Fruit fly (Drosophila melanogaster): ENCODE measurements around the gene heca.

Gene heca

dm6 chr3R:30240245-30240644 is 37.5 kb upstream of the heca start:
- TF ChIP-seq z (GFP tag; IDR thresholded peaks at IDR 0.05), result peak; percentile 44; the same call in 1 of the 3 replicates
- TF ChIP-seq abd-A (tag; optimal IDR thresholded peaks at IDR 0.05), result peak; percentile 14
- TF ChIP-seq vvl (GFP tag; IDR thresholded peaks at IDR 0.05), result peak; percentile 72
- 0 out of 2 replicates have a peak, but pooled peaks have one; percentile 31 for TF ChIP-seq nerfin-2 (GFP tag; IDR thresholded peaks at IDR 0.05; ENCODE audit: partially characterized antibody)
- TF ChIP-seq pan (optimal IDR thresholded peaks at IDR 0.05), result no peak
- no peak for TF ChIP-seq pan (GFP tag; optimal IDR thresholded peaks at IDR 0.05 in 1 of 2, IDR thresholded peaks at IDR 0.05 in 1 of 2)
- peak; percentile 8 for TF ChIP-seq kni (GFP tag; optimal IDR thresholded peaks at IDR 0.05)
- TF ChIP-seq Deaf1 (tag; optimal IDR thresholded peaks at IDR 0.05), result no peak
- TF ChIP-seq Blimp-1 (GFP tag; optimal IDR thresholded peaks at IDR 0.05), result peak; percentile 74
- no peak for TF ChIP-seq zf30C (GFP tag; optimal IDR thresholded peaks at IDR 0.05)

dm6 chr3R:30243262-30243815 is 34.4 kb upstream of the heca start, which contains the start of gene CG9737:
CG9737 (minus strand) TSS chr3R:30243312.
- TF ChIP-seq twi (tag; optimal IDR thresholded peaks at IDR 0.05) (no peak), CG15514 (GFP tag; optimal IDR thresholded peaks at IDR 0.05) (peak; percentile 5), ewg (GFP tag; optimal IDR thresholded peaks at IDR 0.05) (no peak), CG1529 (GFP tag; optimal IDR thresholded peaks at IDR 0.05) (no peak), nom (GFP tag; optimal IDR thresholded peaks at IDR 0.05) (peak; percentile 98), lab (GFP tag; optimal IDR thresholded peaks at IDR 0.05) (peak; percentile 25), CG14014 (GFP tag; IDR thresholded peaks at IDR 0.05) (no peak), Pdp1 (GFP tag; optimal IDR thresholded peaks at IDR 0.05) (peak in 1 of 2 experiments; percentile 97), kah (GFP tag; optimal IDR thresholded peaks at IDR 0.05) (peak; percentile 5), ttk (GFP tag; IDR thresholded peaks at IDR 0.05) (no peak), unpg (GFP tag; optimal IDR thresholded peaks at IDR 0.05) (no peak), HLH3B (GFP tag; IDR thresholded peaks at IDR 0.05) (no peak), CG4707 (GFP tag; optimal IDR thresholded peaks at IDR 0.05) (no peak), nau (GFP tag; optimal IDR thresholded peaks at IDR 0.05) (peak; percentile 19), zf30C (GFP tag; optimal IDR thresholded peaks at IDR 0.05) (no peak), onecut (GFP tag; IDR thresholded peaks at IDR 0.05) (peak; percentile 36; the same call in 1 of the 2 replicates), CG18619 (GFP tag; optimal IDR thresholded peaks at IDR 0.05) (no peak), zfh1 (GFP tag; IDR thresholded peaks at IDR 0.05) (no peak), CG12219 (GFP tag; optimal IDR thresholded peaks at IDR 0.05) (no peak), Adf1 (GFP tag; IDR thresholded peaks at IDR 0.05) (no peak), CG33557 (GFP tag; optimal IDR thresholded peaks at IDR 0.05) (peak; percentile 46), fd3F (GFP tag; optimal IDR thresholded peaks at IDR 0.05) (no peak), Nf-YC (tag; optimal IDR thresholded peaks at IDR 0.05) (no peak), CG31224 (GFP tag; IDR thresholded peaks at IDR 0.05) (no peak), CG2875 (GFP tag; optimal IDR thresholded peaks at IDR 0.05) (no peak), CG11247 (GFP tag; IDR thresholded peaks at IDR 0.05) (no peak), CG6254 (GFP tag; optimal IDR thresholded peaks at IDR 0.05) (peak; percentile 65), CG13287 (GFP tag; IDR thresholded peaks at IDR 0.05; ENCODE audit: partially characterized antibody) (peak; percentile 34; the same call in 1 of the 2 replicates), ranshi (GFP tag; IDR thresholded peaks at IDR 0.05) (no peak), tna (GFP tag; IDR thresholded peaks at IDR 0.05; ENCODE audit: partially characterized antibody) (peak; percentile 18; the same call in 1 of the 2 replicates), Scr (GFP tag; IDR thresholded peaks at IDR 0.05; ENCODE audit: partially characterized antibody) (no peak), HLH4C (GFP tag; IDR thresholded peaks at IDR 0.05; ENCODE audit: partially characterized antibody) (no peak), CG9437 (GFP tag; optimal IDR thresholded peaks at IDR 0.05) (no peak), mirr (GFP tag; optimal IDR thresholded peaks at IDR 0.05) (peak; percentile 11), tap (tag; optimal IDR thresholded peaks at IDR 0.05) (no peak), CG12071 (GFP tag; optimal IDR thresholded peaks at IDR 0.05) (no peak), Mrtf (GFP tag; IDR thresholded peaks at IDR 0.05) (no peak), chinmo (GFP tag; IDR thresholded peaks at IDR 0.05; ENCODE audit: partially characterized antibody) (peak; percentile 98), CG3847 (GFP tag; IDR thresholded peaks at IDR 0.05) (no peak)
